Worm (Caenorhabditis elegans) whole organism, early embryonic: Measurements from ENCODE around the gene K02F6.1.

Experiments
- B0310.2 ChIP-seq: sonication (generic microtip); optimal IDR thresholded peaks from 2 replicates; lab custom pipeline; 2016; ENCODE audit warnings: mild to moderate bottlenecking, missing genetic modification characterization, missing compliant biosample characterization
- F13C5.2 ChIP-seq: sonication (generic microtip); optimal IDR thresholded peaks from 2 replicates; lab custom pipeline; 2017; ENCODE audit warnings: mild to moderate bottlenecking, missing genetic modification characterization, inconsistent platforms, missing compliant biosample characterization
- aly-1 ChIP-seq: sonication (generic microtip); optimal IDR thresholded peaks from 2 replicates; lab custom pipeline; 2016; ENCODE audit warnings: missing genetic modification characterization, missing compliant biosample characterization
- ama-1 ChIP-seq: fragments of 150-350 bp; optimal IDR thresholded peaks from 2 replicates; lab custom pipeline; 2014
- ceh-13 ChIP-seq: fragments of 200-800 bp; sonication (Bioruptor generic); optimal IDR thresholded peaks from 2 replicates; lab custom pipeline; 2018; ENCODE audit warnings: mild to moderate bottlenecking, missing genetic modification characterization, missing compliant biosample characterization
- ceh-36 ChIP-seq: sonication (generic microtip); optimal IDR thresholded peaks from 2 replicates; lab custom pipeline; 2016; ENCODE audit warnings: missing genetic modification characterization, inconsistent platforms, missing compliant biosample characterization
- ets-7 ChIP-seq: sonication (generic microtip); optimal IDR thresholded peaks from 2 replicates; lab custom pipeline; 2016; ENCODE audit warnings: missing genotype, missing genetic modification characterization, missing compliant biosample characterization
- flt-1 ChIP-seq: fragments of 200-800 bp; sonication (Bioruptor generic); IDR thresholded peaks from 2 replicates; pipeline ENCODE4 v1.3.6; 2022; ENCODE audit warnings: missing genetic modification characterization, missing compliant biosample characterization
- hmbx-1 ChIP-seq: sonication (generic microtip); optimal IDR thresholded peaks from 2 replicates; lab custom pipeline; 2016; ENCODE audit warnings: mild to moderate bottlenecking, missing genetic modification characterization, missing compliant biosample characterization
- hmg-4 ChIP-seq: fragments of 200-800 bp; sonication (Bioruptor generic); optimal IDR thresholded peaks from 2 replicates; lab custom pipeline; 2018; ENCODE audit warnings: mild to moderate bottlenecking, missing genetic modification characterization, missing compliant biosample characterization
- hnd-1 ChIP-seq: sonication (generic microtip); optimal IDR thresholded peaks from 2 replicates; lab custom pipeline; 2016; ENCODE audit warnings: missing genetic modification characterization, missing compliant biosample characterization
- pes-1 ChIP-seq: fragments of 200-800 bp; sonication (Bioruptor generic); IDR thresholded peaks from 2 replicates; pipeline ENCODE4 v1.3.6; 2022; ENCODE audit warnings: missing genetic modification reagents, missing genetic modification characterization, missing compliant biosample characterization
- scrt-1 ChIP-seq: fragments of 200-800 bp; sonication (Bioruptor generic); IDR thresholded peaks from 2 replicates; pipeline ENCODE4 v1.3.6; 2022; ENCODE audit warnings: missing genetic modification characterization, missing compliant biosample characterization
- sea-1 ChIP-seq: fragments of 200-800 bp; sonication (Bioruptor generic); conservative IDR thresholded peaks from 2 replicates; pipeline ENCODE4 v1.3.6; 2022; ENCODE audit warnings: missing genetic modification characterization, missing compliant biosample characterization
- tbx-11 ChIP-seq: fragments of 200-800 bp; sonication (Bioruptor generic); IDR thresholded peaks from 2 replicates; pipeline ENCODE4 v1.3.6; 2022; ENCODE audit warnings: missing genetic modification characterization, missing compliant biosample characterization
- tbx-37 ChIP-seq: fragments of 200-800 bp; sonication (Bioruptor generic); conservative IDR thresholded peaks from 2 replicates; pipeline ENCODE4 v1.3.6; 2022; ENCODE audit warnings: missing genetic modification reagents, missing genetic modification characterization, missing compliant biosample characterization
- tra-4 ChIP-seq: sonication (generic microtip); optimal IDR thresholded peaks from 2 replicates; lab custom pipeline; 2017; ENCODE audit warnings: missing genetic modification characterization, missing compliant biosample characterization

Gene K02F6.1

DNA sequence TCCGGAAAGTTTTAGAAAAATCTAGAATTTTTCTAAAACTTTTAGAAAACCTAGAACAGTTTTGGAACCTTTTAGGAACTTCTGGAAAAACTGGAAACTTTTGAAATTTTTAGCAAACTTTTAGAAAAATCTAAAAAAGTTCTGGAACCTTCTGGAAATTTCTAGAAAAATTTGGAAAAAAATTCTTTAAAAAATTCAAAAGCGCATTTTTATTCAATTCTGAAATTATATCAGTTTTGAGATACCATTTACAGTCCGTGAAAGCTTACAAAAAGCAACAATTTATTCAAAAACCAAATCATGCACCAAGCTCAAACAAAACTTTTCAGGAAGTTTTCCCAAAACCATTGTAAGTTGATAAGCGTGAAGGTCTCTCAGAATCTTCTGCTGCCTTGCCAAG is 15.6 kb upstream of the K02F6.1 start, which contains the start of gene K02F6.4:
Gene K02F6.4, plus strand, starts transcription at position 301 of the 400 bp plus-strand sequence.
- TF ChIP-seq pes-1 (GFP tag; lab: Robert Waterston, UW), result no peak
- TF ChIP-seq tra-4 (tag; lab: Kevin White, UChicago), result no peak
- TF ChIP-seq B0310.2 (tag; lab: Kevin White, UChicago), result no peak
- no peak for TF ChIP-seq tbx-11
- no peak for TF ChIP-seq scrt-1
- TF ChIP-seq F13C5.2, result no peak
- no peak for TF ChIP-seq hmbx-1 (tag; lab: Kevin White, UChicago)
- no peak for TF ChIP-seq ama-1 (lab: Kevin White, UChicago)
- no peak for TF ChIP-seq hnd-1 (tag; lab: Kevin White, UChicago)
- no peak for TF ChIP-seq flt-1 (GFP tag; lab: Robert Waterston, UW)

DNA sequence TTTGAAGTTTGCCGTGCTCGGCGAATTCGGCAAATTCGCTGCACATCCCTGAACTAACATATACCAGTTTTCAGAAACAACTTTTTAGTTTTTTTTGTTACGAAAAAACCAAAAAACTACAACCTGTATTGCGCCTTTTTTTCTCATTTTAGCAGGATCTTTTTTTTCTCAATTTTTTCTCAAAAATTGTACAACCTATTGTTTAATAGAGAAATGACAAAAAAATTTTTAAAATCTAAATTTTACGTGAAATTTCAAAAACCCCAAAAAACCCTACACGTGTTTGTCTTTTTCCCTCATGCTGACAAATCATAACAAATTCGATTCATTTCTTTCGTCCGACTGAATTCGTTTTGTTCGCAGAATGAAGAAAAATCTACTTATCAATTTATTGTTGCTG is 7.8 kb upstream of the K02F6.1 start, which contains the start of gene K02F6.3:
Gene K02F6.3, plus strand, starts transcription at position 301 of the 400 bp plus-strand sequence.
- TF ChIP-seq pes-1 (GFP tag; lab: Robert Waterston, UW) (no peak), ceh-13 (GFP tag; lab: Kevin White, UChicago) (no peak), ceh-36 (tag; lab: Kevin White, UChicago) (no peak), hmbx-1 (tag; lab: Kevin White, UChicago) (no peak), hmg-4 (GFP tag; lab: Kevin White, UChicago) (no peak), tbx-11 (no peak), scrt-1 (no peak), sea-1 (GFP tag; lab: Robert Waterston, UW) (no peak), F13C5.2 (no peak), hnd-1 (tag; lab: Kevin White, UChicago) (no peak), flt-1 (GFP tag; lab: Robert Waterston, UW) (no peak)

DNA sequence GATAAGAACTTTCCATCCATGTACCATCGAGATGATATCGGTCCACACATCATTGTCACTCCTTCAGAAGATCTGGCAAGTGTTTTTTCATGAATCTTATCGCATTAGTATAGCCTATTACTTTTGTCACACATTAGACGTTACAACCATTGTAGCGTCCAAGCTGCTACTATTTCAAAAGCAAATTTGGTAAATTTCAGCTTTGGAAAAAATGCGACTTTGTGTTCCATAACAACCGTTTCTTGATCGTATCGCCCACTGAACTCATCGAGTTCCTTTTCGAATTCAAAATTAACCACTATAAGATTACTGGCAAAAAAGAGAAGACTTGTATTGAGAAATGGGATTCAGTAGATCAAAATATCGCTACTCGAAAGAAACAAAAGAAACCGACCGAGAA is 732 bp upstream of the K02F6.1 start:
- TF ChIP-seq hnd-1 (tag; lab: Kevin White, UChicago), result no peak
- TF ChIP-seq pes-1 (GFP tag; lab: Robert Waterston, UW), result no peak
- no peak for TF ChIP-seq ceh-13 (GFP tag; lab: Kevin White, UChicago)
- no peak for TF ChIP-seq tra-4 (tag; lab: Kevin White, UChicago)
- TF ChIP-seq ceh-36 (tag; lab: Kevin White, UChicago), result no peak
- TF ChIP-seq F13C5.2, result no peak
- no peak for TF ChIP-seq hmg-4 (GFP tag; lab: Kevin White, UChicago)
- no peak for TF ChIP-seq ets-7 (tag; lab: Kevin White, UChicago)
- no peak for TF ChIP-seq scrt-1
- TF ChIP-seq hmbx-1 (tag; lab: Kevin White, UChicago), result no peak
- no peak for TF ChIP-seq flt-1 (GFP tag; lab: Robert Waterston, UW)
- no peak for TF ChIP-seq aly-1 (tag; lab: Kevin White, UChicago)
- TF ChIP-seq ama-1 (lab: Kevin White, UChicago), result no peak
- TF ChIP-seq tbx-37 (GFP tag; lab: Robert Waterston, UW), result no peak
- TF ChIP-seq sea-1 (GFP tag; lab: Robert Waterston, UW), result no peak
- no peak for TF ChIP-seq B0310.2 (tag; lab: Kevin White, UChicago)
- no peak for TF ChIP-seq tbx-11

DNA sequence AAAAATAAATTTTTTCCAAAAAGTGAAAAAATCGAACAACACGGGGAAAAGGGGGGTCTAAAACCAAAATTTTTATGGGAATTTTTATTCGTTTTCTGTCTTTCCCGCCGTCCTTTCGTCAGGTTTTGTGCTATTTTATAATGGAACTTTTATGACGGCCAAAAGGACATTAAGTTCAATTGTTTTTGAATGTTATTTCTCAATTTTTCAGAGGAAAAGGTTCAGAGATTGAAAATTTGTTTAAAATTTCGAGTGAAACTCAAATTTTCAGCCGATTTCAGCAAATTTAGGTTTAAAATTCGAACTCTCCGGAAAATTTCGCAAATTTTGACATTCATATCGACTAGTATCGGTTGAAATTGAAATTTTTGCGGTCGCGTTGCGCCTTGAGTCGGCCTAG is 10.2 kb downstream of the K02F6.1 start, which contains the start of gene nep-18:
Gene nep-18, minus strand, starts transcription at position 101 of the 400 bp plus-strand sequence.
- TF ChIP-seq tra-4 (tag; lab: Kevin White, UChicago), result no peak
- TF ChIP-seq hmg-4 (GFP tag; lab: Kevin White, UChicago), result no peak
- TF ChIP-seq ama-1 (lab: Kevin White, UChicago), result no peak
- TF ChIP-seq aly-1 (tag; lab: Kevin White, UChicago), result no peak
- no peak for TF ChIP-seq ceh-36 (tag; lab: Kevin White, UChicago)
- TF ChIP-seq scrt-1, result no peak
- no peak for TF ChIP-seq ceh-13 (GFP tag; lab: Kevin White, UChicago)
- no peak for TF ChIP-seq tbx-37 (GFP tag; lab: Robert Waterston, UW)
- TF ChIP-seq B0310.2 (tag; lab: Kevin White, UChicago), result no peak

DNA sequence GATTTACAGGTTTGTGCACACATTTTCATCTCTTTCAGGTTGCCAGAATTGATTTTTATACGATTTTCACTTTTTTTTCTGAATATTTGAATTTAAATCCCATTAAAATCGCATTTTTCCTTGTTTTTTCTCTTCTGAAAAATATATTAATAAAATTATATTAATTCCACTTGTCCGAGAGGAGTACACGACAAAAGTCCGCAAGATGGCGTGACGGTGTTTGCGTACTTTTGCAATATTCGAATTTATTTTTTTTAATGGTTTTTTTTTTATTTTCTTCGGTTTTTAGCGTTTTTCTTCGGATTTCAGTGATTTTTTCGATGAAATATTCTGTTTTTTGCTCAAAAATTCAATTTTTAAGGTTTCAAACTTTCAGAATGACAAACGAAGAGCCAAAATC is 11.1 kb downstream of the K02F6.1 start, which contains the start of gene usp-39:
Gene usp-39, plus strand, starts transcription at position 377 of the 400 bp plus-strand sequence.
- TF ChIP-seq ceh-36 (tag; lab: Kevin White, UChicago) (no peak), F13C5.2 (peak; percentile 72), tbx-11 (no peak), ama-1 (lab: Kevin White, UChicago) (no peak), hmg-4 (GFP tag; lab: Kevin White, UChicago) (no peak), pes-1 (GFP tag; lab: Robert Waterston, UW) (peak; percentile 17; the same call in 1 of the 2 replicates), flt-1 (GFP tag; lab: Robert Waterston, UW) (no peak)

DNA sequence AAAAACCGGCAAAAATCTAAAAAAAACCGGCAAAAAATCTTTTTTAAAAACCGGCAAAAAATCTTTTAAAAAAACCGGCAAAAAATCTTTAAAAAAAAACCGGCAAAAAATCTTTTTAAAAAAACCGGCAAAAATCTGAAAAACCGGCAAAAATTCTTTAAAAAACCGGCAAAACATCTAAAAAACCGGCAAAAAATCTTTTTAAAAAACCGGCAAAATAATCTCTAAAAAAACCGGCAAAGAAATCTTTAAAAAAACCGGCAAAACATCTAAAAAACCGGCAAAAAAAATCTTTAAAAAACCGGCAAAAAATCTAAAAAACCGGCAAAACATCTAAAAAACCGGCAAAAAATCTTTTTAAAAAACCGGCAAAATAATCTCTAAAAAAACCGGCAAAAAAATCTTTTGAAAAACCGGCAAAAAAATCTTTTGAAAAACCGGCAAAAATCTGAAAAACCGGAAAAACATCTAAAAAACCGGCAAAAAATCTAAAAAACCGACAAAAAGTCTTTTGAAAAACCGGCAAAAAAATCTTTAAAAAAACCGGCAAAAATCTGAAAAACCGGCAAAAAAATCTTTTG is 16.7 kb downstream of the K02F6.1 start:
- peak; percentile 58 for TF ChIP-seq hnd-1 (tag; lab: Kevin White, UChicago)
- TF ChIP-seq ceh-13 (GFP tag; lab: Kevin White, UChicago), result peak; percentile 62
- peak; percentile 72 for TF ChIP-seq hmbx-1 (tag; lab: Kevin White, UChicago)
- TF ChIP-seq F13C5.2, result peak; percentile 88
- peak; percentile 60 for TF ChIP-seq ceh-36 (tag; lab: Kevin White, UChicago)

DNA sequence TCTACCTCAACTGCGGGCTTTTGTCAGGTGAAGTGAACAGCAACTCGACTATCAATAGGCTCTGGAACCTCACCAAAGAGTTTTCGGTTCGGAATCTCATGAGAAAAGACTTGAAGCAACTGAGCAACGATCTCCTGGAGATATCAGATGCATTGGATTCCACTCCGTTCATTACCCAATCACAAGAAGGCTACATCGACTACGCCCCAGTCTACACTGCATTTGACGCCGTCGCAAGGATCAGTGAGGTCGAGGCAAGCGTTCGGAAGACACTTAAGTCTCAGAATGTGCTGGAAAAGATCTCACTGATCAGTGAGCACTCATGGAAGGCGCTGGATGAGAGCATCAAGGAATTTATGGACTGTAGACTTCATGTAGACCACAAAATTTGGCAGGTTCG is 24.5 kb downstream of the K02F6.1 start:
- no peak for TF ChIP-seq tbx-37 (GFP tag; lab: Robert Waterston, UW)
- no peak for TF ChIP-seq sea-1 (GFP tag; lab: Robert Waterston, UW)
- TF ChIP-seq flt-1 (GFP tag; lab: Robert Waterston, UW), result no peak
- no peak for TF ChIP-seq hmbx-1 (tag; lab: Kevin White, UChicago)
- TF ChIP-seq ama-1 (lab: Kevin White, UChicago), result no peak
- TF ChIP-seq tra-4 (tag; lab: Kevin White, UChicago), result no peak
- TF ChIP-seq pes-1 (GFP tag; lab: Robert Waterston, UW), result no peak
- no peak for TF ChIP-seq hmg-4 (GFP tag; lab: Kevin White, UChicago)
- TF ChIP-seq F13C5.2, result no peak
- no peak for TF ChIP-seq scrt-1
- no peak for TF ChIP-seq B0310.2 (tag; lab: Kevin White, UChicago)
